Fruit fly (Drosophila melanogaster) Kc167 (cell line): ENCODE results near the gene Pink1.

Experiments used
- Myc ChIP-seq: fragments of >200 bp; optimal IDR thresholded peaks from 2 replicates; lab custom pipeline; 2017; ENCODE audit warnings: missing external identifiers
- h ChIP-seq: fragments of >200 bp; optimal IDR thresholded peaks from 3 replicates; lab custom pipeline; 2018; ENCODE audit warnings: missing external identifiers
- psq ChIP-seq: fragments of >200 bp; optimal IDR thresholded peaks from 2 replicates; lab custom pipeline; 2017; ENCODE audit warnings: missing external identifiers
- ttk ChIP-seq: sonication (Bioruptor generic); optimal IDR thresholded peaks from 2 replicates; lab custom pipeline; 2017; ENCODE audit warnings: missing external identifiers

DNA sequence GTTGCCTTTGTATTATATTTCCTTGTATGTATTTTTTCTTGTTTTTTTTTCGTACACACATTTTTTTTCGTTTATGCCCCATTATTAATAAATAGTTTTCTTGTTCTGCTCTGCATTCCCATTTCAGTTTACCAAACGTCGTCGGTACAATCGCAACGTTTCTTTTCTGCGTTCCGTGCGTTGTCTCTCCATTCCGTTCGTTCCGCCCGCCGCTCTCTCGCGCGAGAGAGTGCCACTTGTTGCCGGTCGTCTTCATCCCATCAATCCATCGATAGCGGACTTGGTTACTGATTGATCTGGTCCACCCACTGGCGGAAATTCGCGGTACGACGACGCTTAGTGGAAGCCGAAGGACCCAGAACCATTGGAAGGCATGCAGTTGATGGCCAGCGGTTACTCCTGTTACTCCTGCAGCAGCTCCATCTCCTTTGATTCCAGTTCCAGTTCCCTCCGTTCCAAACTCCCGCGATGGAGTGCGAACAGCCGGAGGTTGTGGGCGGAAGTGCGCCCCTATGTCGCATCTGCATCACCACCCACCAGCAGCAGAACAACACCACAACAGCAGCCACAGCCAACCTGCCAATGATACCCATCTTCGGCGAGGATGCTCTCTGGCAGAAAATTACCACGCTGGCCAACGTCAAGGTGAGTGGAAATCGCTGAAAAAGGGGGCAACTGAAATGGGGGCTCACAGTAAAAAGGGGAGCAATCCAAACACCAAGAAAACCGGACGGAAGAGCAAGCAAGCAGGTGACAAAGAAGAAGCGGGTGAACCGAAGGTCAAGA, 25.8 kb downstream of the Pink1 start:
- TF ChIP-seq psq (lab: Kevin White, UChicago) (no peak), Myc (lab: Kevin White, UChicago) (no peak), h (lab: Kevin White, UChicago) (no peak), ttk (lab: Kevin White, UChicago) (no peak)
